Fruit fly (Drosophila melanogaster) Kc167 (cell line): Measurements from ENCODE around the gene PMP34.

Source experiments
- Myc ChIP-seq: fragments of >200 bp; optimal IDR thresholded peaks from 2 replicates; lab custom pipeline; 2017; ENCODE audit warnings: missing external identifiers
- Sin3A ChIP-seq: fragments of >200 bp; optimal IDR thresholded peaks from 2 replicates; lab custom pipeline; 2018; ENCODE audit warnings: missing external identifiers
- h ChIP-seq: fragments of >200 bp; optimal IDR thresholded peaks from 3 replicates; lab custom pipeline; 2018; ENCODE audit warnings: missing external identifiers
- psq ChIP-seq: fragments of >200 bp; optimal IDR thresholded peaks from 2 replicates; lab custom pipeline; 2017; ENCODE audit warnings: missing external identifiers
- ttk ChIP-seq: sonication (Bioruptor generic); optimal IDR thresholded peaks from 2 replicates; lab custom pipeline; 2017; ENCODE audit warnings: missing external identifiers

dm6 chr3L:4340227-4340626 lies 21.7 kb downstream of the PMP34 start:
- no peak for TF ChIP-seq Myc (lab: Kevin White, UChicago)
- TF ChIP-seq h (lab: Kevin White, UChicago) = no peak
- TF ChIP-seq ttk (lab: Kevin White, UChicago) = no peak
- no peak for TF ChIP-seq psq (lab: Kevin White, UChicago)
- TF ChIP-seq Sin3A (lab: Kevin White, UChicago) = no peak
